Worm (Caenorhabditis elegans) whole organism, L1 larva: ENCODE results near the gene ins-35.

Source experiments
- ama-1 ChIP-seq: fragments of 150-350 bp; optimal IDR thresholded peaks from 2 replicates; lab custom pipeline; 2014
- nhr-76 ChIP-seq: sonication (generic microtip); optimal IDR thresholded peaks from 2 replicates; lab custom pipeline; 2017; ENCODE audit warnings: missing biosample characterization, missing genetic modification characterization
- unc-130 ChIP-seq: fragments of 150-350 bp; optimal IDR thresholded peaks from 2 replicates; lab custom pipeline; 2017; ENCODE audit warnings: missing biosample characterization, missing genetic modification characterization, inconsistent platforms

DNA sequence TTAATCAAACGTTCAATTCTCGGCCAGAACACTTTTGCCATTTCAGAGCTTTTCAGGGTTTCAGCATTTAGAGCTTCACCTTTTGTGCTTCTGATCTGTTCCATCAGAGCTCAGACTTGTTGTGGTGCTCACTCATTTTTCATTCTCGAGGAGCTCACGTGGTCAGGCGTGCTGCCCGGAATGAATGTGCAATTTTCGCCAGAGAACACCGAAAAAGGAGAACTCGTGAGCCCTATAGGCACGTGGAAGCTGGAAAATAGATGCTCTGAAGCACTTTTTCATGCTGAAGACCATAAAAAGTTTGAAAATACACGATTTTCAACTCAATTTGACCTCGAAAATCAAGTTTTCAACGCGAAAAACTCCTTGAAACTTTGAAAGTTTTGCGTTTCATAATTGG is 44.3 kb downstream of the ins-35 start:
- no peak for TF ChIP-seq unc-130
- no peak for TF ChIP-seq ama-1 (lab: Kevin White, UChicago)
- no peak for TF ChIP-seq nhr-76
